Worm (Caenorhabditis elegans) whole organism, L4 larva: Measurements from ENCODE around the gene clu-1.
A peak's percentile ranks its signal among the peaks of the same experiment; 100 is the strongest.

Source experiments
- F10B5.3 ChIP-seq: sonication (generic microtip); optimal IDR thresholded peaks from 2 replicates; lab custom pipeline; 2016; ENCODE audit warnings: mild to moderate bottlenecking, missing genetic modification characterization, missing compliant biosample characterization
- dve-1 ChIP-seq: sonication (generic microtip); optimal IDR thresholded peaks from 2 replicates; lab custom pipeline; 2017; ENCODE audit warnings: antibody characterized with exemption, mild to moderate bottlenecking, missing genetic modification characterization, missing compliant biosample characterization; ENCODE audit not compliant: insufficient read depth
- php-3 ChIP-seq: fragments of 200-800 bp; sonication (Bioruptor generic); IDR thresholded peaks from 2 replicates; pipeline ENCODE4 v1.3.6; 2022; ENCODE audit warnings: missing genetic modification reagents, missing genetic modification characterization, missing compliant biosample characterization

clu-1 gene

ce11 chrIII:9467095-9467494 is 54.2 kb downstream of the clu-1 start, which contains the start of gene baf-1 (continued):
- TF ChIP-seq php-3 (no peak), dve-1 (peak; percentile 73), F10B5.3 (no peak)
